Worm (Caenorhabditis elegans) whole organism, L2 larva: ENCODE results near the gene R02C2.1.

ENCODE experiments used
- F13H6.1 ChIP-seq: sonication (generic microtip); optimal IDR thresholded peaks from 2 replicates; lab custom pipeline; 2016; ENCODE audit warnings: missing genetic modification characterization, missing compliant biosample characterization
- R02D3.7 ChIP-seq: fragments of 150-350 bp; optimal IDR thresholded peaks from 2 replicates; lab custom pipeline; 2014; ENCODE audit warnings: missing biosample characterization, missing genetic modification characterization
- alr-1 ChIP-seq: fragments of 150-350 bp; optimal IDR thresholded peaks from 2 replicates; lab custom pipeline; 2014; ENCODE audit warnings: missing biosample characterization, missing genetic modification characterization
- ama-1 ChIP-seq: fragments of 150-350 bp; optimal IDR thresholded peaks from 2 replicates; lab custom pipeline; 2018; ENCODE audit warnings: inconsistent platforms
- blmp-1 ChIP-seq: sonication (generic microtip); optimal IDR thresholded peaks from 2 replicates; lab custom pipeline; 2017; ENCODE audit warnings: missing genetic modification characterization, mild to moderate bottlenecking, missing compliant biosample characterization, antibody characterized with exemption, moderate library complexity; ENCODE audit not compliant: insufficient read depth
- crh-2 ChIP-seq: sonication (generic microtip); optimal IDR thresholded peaks from 2 replicates; lab custom pipeline; 2017; ENCODE audit warnings: missing biosample characterization, missing genetic modification characterization
- elt-3 ChIP-seq: sonication (generic microtip); optimal IDR thresholded peaks from 2 replicates; lab custom pipeline; 2017; ENCODE audit warnings: missing biosample characterization, missing genetic modification characterization
- fos-1 ChIP-seq: fragments of 150-350 bp; optimal IDR thresholded peaks from 2 replicates; lab custom pipeline; 2014; ENCODE audit warnings: missing biosample characterization, missing genetic modification characterization
- lin-13 ChIP-seq: fragments of 150-350 bp; optimal IDR thresholded peaks from 2 replicates; lab custom pipeline; 2014; ENCODE audit warnings: missing biosample characterization, missing genetic modification reagents, missing genetic modification characterization
- mab-5 ChIP-seq: fragments of 150-350 bp; optimal IDR thresholded peaks from 2 replicates; lab custom pipeline; 2014; ENCODE audit warnings: missing biosample characterization, missing genetic modification characterization
- mbf-1 ChIP-seq: sonication (generic microtip); optimal IDR thresholded peaks from 2 replicates; lab custom pipeline; 2017; ENCODE audit warnings: missing biosample characterization, missing genetic modification characterization
- nhr-10 ChIP-seq: sonication (generic microtip); optimal IDR thresholded peaks from 2 replicates; lab custom pipeline; 2017; ENCODE audit warnings: missing biosample characterization, missing genetic modification characterization
- nhr-11 ChIP-seq: fragments of 150-350 bp; optimal IDR thresholded peaks from 2 replicates; lab custom pipeline; 2014; ENCODE audit warnings: missing biosample characterization, missing genetic modification characterization
- nhr-129 ChIP-seq: fragments of 150-350 bp; optimal IDR thresholded peaks from 2 replicates; lab custom pipeline; 2014; ENCODE audit warnings: missing biosample characterization, missing genetic modification characterization
- nhr-21 ChIP-seq: fragments of 150-350 bp; optimal IDR thresholded peaks from 2 replicates; lab custom pipeline; 2014; ENCODE audit warnings: missing biosample characterization, missing genetic modification characterization
- nhr-23 ChIP-seq: fragments of 150-350 bp; optimal IDR thresholded peaks from 2 replicates; lab custom pipeline; 2014; ENCODE audit warnings: missing biosample characterization, missing genetic modification reagents, missing genetic modification characterization
- nhr-237 ChIP-seq: fragments of 150-350 bp; optimal IDR thresholded peaks from 2 replicates; lab custom pipeline; 2014; ENCODE audit warnings: missing biosample characterization, missing genetic modification characterization
- nhr-25 ChIP-seq: fragments of 150-350 bp; sonication (generic microtip); optimal IDR thresholded peaks from 3 replicates; lab custom pipeline; 2014; ENCODE audit warnings: missing biosample characterization, missing genetic modification characterization
- skn-1 ChIP-seq: sonication (generic microtip); optimal IDR thresholded peaks from 2 replicates; lab custom pipeline; 2017; ENCODE audit warnings: missing biosample characterization, missing genetic modification characterization
- snpc-4 ChIP-seq: fragments of 150-350 bp; optimal IDR thresholded peaks from 2 replicates; lab custom pipeline; 2014; ENCODE audit warnings: missing biosample characterization, missing genetic modification characterization
- unc-39 ChIP-seq: fragments of 150-350 bp; optimal IDR thresholded peaks from 2 replicates; lab custom pipeline; 2014; ENCODE audit warnings: missing biosample characterization, missing genetic modification characterization
- ztf-1 ChIP-seq: fragments of 200-800 bp; sonication (Bioruptor generic); conservative IDR thresholded peaks from 2 replicates; pipeline ENCODE4 v1.3.6; 2022; ENCODE audit warnings: missing genetic modification characterization, missing compliant biosample characterization
- ztf-4 ChIP-seq: fragments of 150-350 bp; optimal IDR thresholded peaks from 2 replicates; lab custom pipeline; 2014; ENCODE audit warnings: missing biosample characterization, missing genetic modification characterization

R02C2.1 gene

DNA sequence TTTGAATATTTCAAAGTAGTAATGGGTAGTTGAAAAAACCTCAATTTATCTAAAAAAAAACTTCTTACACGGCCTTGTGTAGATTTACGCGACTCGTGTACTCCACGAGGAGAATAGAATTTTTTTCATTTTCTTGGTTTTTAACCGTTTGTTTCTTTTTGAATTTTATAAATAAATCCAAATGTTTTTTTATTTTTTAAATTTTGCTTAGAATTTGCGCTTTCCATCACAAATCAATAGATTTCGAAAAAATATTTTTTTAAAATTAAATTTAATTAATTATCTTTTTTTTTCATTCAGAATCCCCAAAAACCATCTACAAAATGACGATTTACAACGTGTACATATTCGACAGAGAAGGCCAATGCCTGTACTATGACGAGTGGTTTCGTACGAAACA lies 36.7 kb downstream of the R02C2.1 start, which contains the start of gene trpp-1:
Gene trpp-1 (plus strand): TSS at position 301 of the 400 bp plus-strand sequence.
- TF ChIP-seq elt-3 (tag; lab: Kevin White, UChicago) (no peak), nhr-21 (no peak), crh-2 (no peak), nhr-10 (tag; lab: Kevin White, UChicago) (no peak), mab-5 (tag; lab: Kevin White, UChicago) (no peak), F13H6.1 (tag; lab: Kevin White, UChicago) (no peak), skn-1 (tag; lab: Kevin White, UChicago) (no peak), ama-1 (no peak), nhr-237 (tag; lab: Kevin White, UChicago) (no peak), R02D3.7 (no peak), lin-13 (GFP tag; lab: Kevin White, UChicago) (no peak), snpc-4 (no peak), ztf-1 (no peak), fos-1 (tag; lab: Kevin White, UChicago) (no peak), nhr-129 (tag; lab: Kevin White, UChicago) (no peak), nhr-11 (tag; lab: Kevin White, UChicago) (no peak)

DNA sequence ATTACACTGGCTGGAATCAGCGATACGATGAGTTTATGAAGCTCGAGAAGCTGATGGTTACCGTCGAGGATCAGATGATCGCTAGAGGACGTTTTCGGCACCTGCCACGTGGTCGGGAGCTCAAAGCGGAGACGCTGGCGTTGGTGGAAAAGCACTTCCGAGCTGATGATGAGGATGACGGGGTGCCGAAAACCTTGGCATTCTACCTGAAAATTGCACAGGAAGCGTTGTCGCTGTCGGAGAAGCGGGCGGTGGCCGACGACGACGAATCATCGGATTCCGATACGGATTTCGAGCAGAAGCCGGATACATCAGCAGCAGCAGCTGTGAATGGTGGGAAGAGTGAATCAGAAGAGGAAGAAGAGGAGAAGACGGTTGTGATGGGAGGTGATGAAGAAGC lies 43.2 kb downstream of the R02C2.1 start:
- TF ChIP-seq R02D3.7 (no peak), nhr-129 (tag; lab: Kevin White, UChicago) (no peak), ztf-1 (no peak), skn-1 (tag; lab: Kevin White, UChicago) (no peak), fos-1 (tag; lab: Kevin White, UChicago) (no peak), elt-3 (tag; lab: Kevin White, UChicago) (no peak), blmp-1 (tag; lab: Kevin White, UChicago) (no peak), unc-39 (tag; lab: Kevin White, UChicago) (no peak), ztf-4 (tag; lab: Kevin White, UChicago) (no peak), ama-1 (no peak), alr-1 (no peak)

ce11 chrV:189436-189835 lies 48.6 kb downstream of the R02C2.1 start:
- TF ChIP-seq nhr-25 (no peak), unc-39 (tag; lab: Kevin White, UChicago) (no peak), elt-3 (tag; lab: Kevin White, UChicago) (no peak), mbf-1 (tag; lab: Kevin White, UChicago) (no peak), ama-1 (no peak), nhr-23 (tag; lab: Kevin White, UChicago) (no peak)
